Worm (Caenorhabditis elegans) whole organism, L4 larva: ENCODE data around the gene F07C4.11.

Source experiments
- dpl-1 ChIP-seq: fragments of 150-350 bp; optimal IDR thresholded peaks from 2 replicates; lab custom pipeline; 2014; ENCODE audit warnings: missing biosample characterization, missing genetic modification reagents, missing genetic modification characterization
- hif-1 ChIP-seq, 2 experiments: sonication (generic microtip); optimal IDR thresholded peaks; 2 replicates each; lab custom pipeline; 2016 to 2017; ENCODE audit warnings: missing compliant biosample characterization in 2 of 2, missing genetic modification characterization in 2 of 2, missing genetic modification reagents in 2 of 2, missing genotype in 2 of 2, mild to moderate bottlenecking in 1 of 2
- nhr-77 ChIP-seq: fragments of 150-350 bp; optimal IDR thresholded peaks from 2 replicates; lab custom pipeline; 2014; ENCODE audit warnings: missing biosample characterization, missing genetic modification characterization
- pqm-1 ChIP-seq: sonication (generic microtip); optimal IDR thresholded peaks from 2 replicates; lab custom pipeline; 2017; ENCODE audit warnings: missing biosample characterization, missing genetic modification characterization
- zag-1 ChIP-seq: fragments of 150-350 bp; optimal IDR thresholded peaks from 2 replicates; lab custom pipeline; 2014; ENCODE audit warnings: missing biosample characterization, missing genetic modification characterization

- TF ChIP-seq nhr-77 (tag; lab: Kevin White, UChicago) (no peak), hif-1 (tag; optimal IDR thresholded peaks at IDR 0.05; lab: Kevin White, UChicago) (no peak), zag-1 (no peak), pqm-1 (tag; lab: Kevin White, UChicago) (no peak), dpl-1 (no peak)
These were observed 4.0 kb downstream of the F07C4.11 start for ce11 chrV:7639356-7639755.
